Fruit fly (Drosophila melanogaster) whole organism, embryonic: Measurements from ENCODE around the gene CG31191.

Experiments used
- Bgb ChIP-seq: fragments of 200-800 bp; sonication (Bioruptor generic); IDR thresholded peaks from 2 replicates; pipeline ENCODE4 v1.3.6; 2022; ENCODE audit warnings: missing biosample characterization, missing genetic modification characterization; ENCODE audit not compliant: partially characterized antibody
- BtbVII ChIP-seq: fragments of 200-800 bp; sonication (Bioruptor generic); optimal IDR thresholded peaks from 3 replicates; lab custom pipeline; 2017; ENCODE audit warnings: missing biosample characterization, mild to moderate bottlenecking, missing genetic modification characterization
- CG10147 ChIP-seq: fragments of 200-800 bp; sonication (Bioruptor generic); optimal IDR thresholded peaks from 2 replicates; lab custom pipeline; 2019; ENCODE audit warnings: missing biosample characterization, mild to moderate bottlenecking, missing genetic modification characterization, moderate library complexity
- CG10321 ChIP-seq: fragments of 200-800 bp; sonication (Bioruptor generic); IDR thresholded peaks from 2 replicates; pipeline ENCODE4 v1.3.6; 2022; ENCODE audit warnings: missing biosample characterization, missing genetic modification characterization
- CG10654 ChIP-seq: fragments of 200-800 bp; sonication (Bioruptor generic); optimal IDR thresholded peaks from 2 replicates; lab custom pipeline; 2016; ENCODE audit warnings: missing biosample characterization, missing genetic modification characterization
- CG10959 ChIP-seq: fragments of 200-800 bp; sonication (Bioruptor generic); IDR thresholded peaks from 2 replicates; pipeline ENCODE4 v1.3.6; 2022; ENCODE audit warnings: missing biosample characterization, missing genetic modification characterization
- CG12104 ChIP-seq: fragments of 200-800 bp; sonication (Bioruptor generic); optimal IDR thresholded peaks from 3 replicates; lab custom pipeline; 2016; ENCODE audit warnings: missing biosample characterization, missing genetic modification characterization
- CG12299 ChIP-seq: fragments of 200-800 bp; sonication (Bioruptor generic); optimal IDR thresholded peaks from 2 replicates; lab custom pipeline; 2018; ENCODE audit warnings: missing biosample characterization, mild to moderate bottlenecking, missing genetic modification characterization
- CG14014 ChIP-seq: fragments of 200-800 bp; sonication (Bioruptor generic); IDR thresholded peaks from 2 replicates; pipeline ENCODE4 v1.3.6; 2022; ENCODE audit warnings: missing biosample characterization, missing genetic modification characterization
- CG15601 ChIP-seq: fragments of 200-800 bp; sonication (Bioruptor generic); optimal IDR thresholded peaks from 3 replicates; lab custom pipeline; 2019; ENCODE audit warnings: missing biosample characterization, mild to moderate bottlenecking, missing genetic modification characterization, moderate library complexity
- CG17385 ChIP-seq: fragments of 200-800 bp; sonication (Bioruptor generic); optimal IDR thresholded peaks from 3 replicates; lab custom pipeline; 2018; ENCODE audit warnings: missing biosample characterization, mild to moderate bottlenecking, missing genetic modification characterization
- CG18262 ChIP-seq: fragments of 200-800 bp; optimal IDR thresholded peaks from 3 replicates; lab custom pipeline; 2019; ENCODE audit warnings: missing biosample characterization, mild to moderate bottlenecking, missing genetic modification characterization, moderate library complexity
- CG18599 ChIP-seq: fragments of 200-800 bp; sonication (Bioruptor generic); optimal IDR thresholded peaks from 3 replicates; lab custom pipeline; 2017; ENCODE audit warnings: missing biosample characterization, missing genetic modification characterization, mild to moderate bottlenecking, moderate library complexity, missing genetic modification reagents
- CG2678 ChIP-seq: fragments of 200-800 bp; sonication (Bioruptor generic); optimal IDR thresholded peaks from 3 replicates; lab custom pipeline; 2019; ENCODE audit warnings: missing biosample characterization, mild to moderate bottlenecking, missing genetic modification characterization, moderate library complexity
- CG2875 ChIP-seq: fragments of 200-800 bp; sonication (Bioruptor generic); optimal IDR thresholded peaks from 2 replicates; lab custom pipeline; 2017; ENCODE audit warnings: missing biosample characterization, mild to moderate bottlenecking, missing genetic modification characterization, missing genetic modification reagents
- CG31365 ChIP-seq: fragments of 200-800 bp; sonication (Bioruptor generic); optimal IDR thresholded peaks from 2 replicates; lab custom pipeline; 2018; ENCODE audit warnings: missing biosample characterization, mild to moderate bottlenecking, missing genetic modification characterization
- CG31388 ChIP-seq: fragments of 200-800 bp; sonication (Bioruptor generic); optimal IDR thresholded peaks from 2 replicates; lab custom pipeline; 2016; ENCODE audit warnings: missing biosample characterization, missing genetic modification characterization
- CG31441 ChIP-seq: fragments of 200-800 bp; sonication (Bioruptor generic); IDR thresholded peaks from 2 replicates; pipeline ENCODE4 v1.3.6; 2022; ENCODE audit warnings: missing biosample characterization, missing genetic modification characterization
- CG3163 ChIP-seq: fragments of 200-800 bp; sonication (Bioruptor generic); optimal IDR thresholded peaks from 3 replicates; lab custom pipeline; 2016; ENCODE audit warnings: missing biosample characterization, missing genetic modification characterization
- CG34422 ChIP-seq: fragments of 200-800 bp; sonication (Bioruptor generic); IDR thresholded peaks from 3 replicates; pipeline ENCODE4 v1.3.6; 2022; ENCODE audit warnings: missing biosample characterization, missing genetic modification characterization
- CG3995 ChIP-seq: fragments of 200-800 bp; sonication (Bioruptor generic); optimal IDR thresholded peaks from 3 replicates; lab custom pipeline; 2016; ENCODE audit warnings: missing biosample characterization, missing genetic modification characterization
- CG42726 ChIP-seq: fragments of 200-800 bp; sonication (Bioruptor generic); IDR thresholded peaks from 2 replicates; pipeline ENCODE4 v1.3.6; 2022; ENCODE audit warnings: missing biosample characterization, missing genetic modification characterization; ENCODE audit not compliant: partially characterized antibody
- CG7963 ChIP-seq: fragments of 200-800 bp; sonication (Bioruptor generic); IDR thresholded peaks from 3 replicates; pipeline ENCODE4 v1.3.6; 2022; ENCODE audit warnings: missing biosample characterization, missing genetic modification characterization; ENCODE audit not compliant: partially characterized antibody
- CG8924 ChIP-seq: fragments of 200-800 bp; optimal IDR thresholded peaks from 3 replicates; lab custom pipeline; 2019; ENCODE audit warnings: missing biosample characterization, mild to moderate bottlenecking, missing genetic modification characterization, moderate library complexity
- Dip2 ChIP-seq: fragments of 200-800 bp; sonication (Bioruptor generic); IDR thresholded peaks from 2 replicates; pipeline ENCODE4 v1.3.6; 2022; ENCODE audit warnings: missing biosample characterization, missing genetic modification characterization
- Dref ChIP-seq: fragments of 200-800 bp; sonication (Bioruptor generic); IDR thresholded peaks from 2 replicates; pipeline ENCODE4 v1.3.6; 2022; ENCODE audit warnings: missing biosample characterization, missing genetic modification characterization
- Fer2 ChIP-seq: fragments of 200-800 bp; sonication (Bioruptor generic); optimal IDR thresholded peaks from 2 replicates; lab custom pipeline; 2018; ENCODE audit warnings: missing biosample characterization, mild to moderate bottlenecking, missing genetic modification characterization, moderate library complexity
- GATAe ChIP-seq: fragments of 200-800 bp; sonication (Bioruptor generic); conservative IDR thresholded peaks from 2 replicates; pipeline ENCODE4 v1.3.6; 2022; ENCODE audit warnings: missing biosample characterization, missing genetic modification characterization
- HLHmδ ChIP-seq: fragments of 200-800 bp; sonication (Bioruptor generic); optimal IDR thresholded peaks from 2 replicates; lab custom pipeline; 2018; ENCODE audit warnings: missing biosample characterization, mild to moderate bottlenecking, missing genetic modification characterization, moderate library complexity
- Hey ChIP-seq: fragments of 200-800 bp; sonication (Bioruptor generic); optimal IDR thresholded peaks from 3 replicates; lab custom pipeline; 2018; ENCODE audit warnings: missing biosample characterization, mild to moderate bottlenecking, missing genetic modification characterization
- Kr ChIP-seq: fragments of 200-800 bp; sonication (Bioruptor generic); optimal IDR thresholded peaks from 2 replicates; lab custom pipeline; 2017; ENCODE audit warnings: missing biosample characterization, mild to moderate bottlenecking, missing genetic modification characterization
- MTF-1 ChIP-seq: fragments of 200-800 bp; sonication (Bioruptor generic); optimal IDR thresholded peaks from 2 replicates; lab custom pipeline; 2018; ENCODE audit warnings: missing biosample characterization, mild to moderate bottlenecking, missing genetic modification characterization, borderline replicate concordance
- Nf-YC ChIP-seq: fragments of 200-800 bp; optimal IDR thresholded peaks from 3 replicates; lab custom pipeline; 2019; ENCODE audit warnings: missing biosample characterization, mild to moderate bottlenecking, missing genetic modification characterization, moderate library complexity
- Rfx ChIP-seq: fragments of 200-800 bp; sonication (Bioruptor generic); IDR thresholded peaks from 2 replicates; pipeline ENCODE4 v1.3.6; 2022; ENCODE audit warnings: missing biosample characterization, missing genetic modification characterization
- Ssrp ChIP-seq: fragments of 200-800 bp; sonication (Bioruptor generic); optimal IDR thresholded peaks from 2 replicates; lab custom pipeline; 2018; ENCODE audit warnings: missing biosample characterization, mild to moderate bottlenecking, missing genetic modification characterization, moderate library complexity
- ap ChIP-seq: fragments of 200-800 bp; sonication (Bioruptor generic); IDR thresholded peaks from 2 replicates; pipeline ENCODE4 v1.3.6; 2022; ENCODE audit warnings: missing biosample characterization, missing genetic modification characterization
- bigmax ChIP-seq: fragments of 200-800 bp; sonication (Bioruptor generic); optimal IDR thresholded peaks from 2 replicates; lab custom pipeline; 2018; ENCODE audit warnings: missing biosample characterization, mild to moderate bottlenecking, missing genetic modification characterization
- fd96Cb ChIP-seq: fragments of 200-800 bp; sonication (Bioruptor generic); optimal IDR thresholded peaks from 2 replicates; lab custom pipeline; 2018; ENCODE audit warnings: missing biosample characterization, mild to moderate bottlenecking, missing genetic modification characterization, moderate library complexity
- grau ChIP-seq: fragments of 200-800 bp; optimal IDR thresholded peaks from 3 replicates; lab custom pipeline; 2019; ENCODE audit warnings: missing biosample characterization, mild to moderate bottlenecking, missing genetic modification characterization, moderate library complexity
- grn ChIP-seq: fragments of 200-800 bp; sonication (Bioruptor generic); optimal IDR thresholded peaks from 3 replicates; lab custom pipeline; 2017; ENCODE audit warnings: missing biosample characterization, missing genetic modification characterization
- gsb ChIP-seq: fragments of 200-800 bp; sonication (Bioruptor generic); IDR thresholded peaks from 2 replicates; pipeline ENCODE4 v1.3.6; 2022; ENCODE audit warnings: missing biosample characterization, missing genetic modification characterization
- ind ChIP-seq: fragments of 200-800 bp; sonication (Bioruptor generic); optimal IDR thresholded peaks from 3 replicates; lab custom pipeline; 2016; ENCODE audit warnings: missing biosample characterization, missing genetic modification characterization
- lab ChIP-seq: fragments of 200-800 bp; sonication (Bioruptor generic); optimal IDR thresholded peaks from 3 replicates; lab custom pipeline; 2017; ENCODE audit warnings: missing biosample characterization, missing genetic modification characterization, mild to moderate bottlenecking, moderate library complexity, missing genetic modification reagents
- lilli ChIP-seq: fragments of 200-800 bp; sonication (Bioruptor generic); optimal IDR thresholded peaks from 3 replicates; lab custom pipeline; 2016; ENCODE audit warnings: missing biosample characterization, missing genetic modification characterization
- lov ChIP-seq, 2 experiments: fragments of 200-800 bp in 1 of 2; fragments of >200 bp in 1 of 2; sonication (Bioruptor generic) in 1 of 2; IDR thresholded peaks in 1 of 2; optimal IDR thresholded peaks in 1 of 2; 2 replicates in 1 of 2; 3 replicates in 1 of 2; pipeline versions ENCODE4 v1.3.6 to Lab custom; 2017 to 2022; ENCODE audit warnings: missing biosample characterization in 1 of 2, missing genetic modification characterization in 1 of 2
- p53 ChIP-seq: fragments of 200-800 bp; sonication (Bioruptor generic); optimal IDR thresholded peaks from 2 replicates; lab custom pipeline; 2016; ENCODE audit warnings: missing biosample characterization, missing genetic modification characterization
- tna ChIP-seq: fragments of 200-800 bp; sonication (Bioruptor generic); IDR thresholded peaks from 2 replicates; pipeline ENCODE4 v1.3.6; 2022; ENCODE audit warnings: missing biosample characterization, missing genetic modification characterization; ENCODE audit not compliant: partially characterized antibody
- toy ChIP-seq: fragments of 200-800 bp; sonication (Bioruptor generic); IDR thresholded peaks from 2 replicates; pipeline ENCODE4 v1.3.6; 2022; ENCODE audit warnings: missing biosample characterization, missing genetic modification characterization
- vvl ChIP-seq: fragments of 200-800 bp; sonication (Bioruptor generic); IDR thresholded peaks from 2 replicates; pipeline ENCODE4 v1.3.6; 2022; ENCODE audit warnings: missing biosample characterization, missing genetic modification characterization
- z ChIP-seq: fragments of 200-800 bp; sonication (Bioruptor generic); IDR thresholded peaks from 3 replicates; pipeline ENCODE4 v1.3.6; 2022; ENCODE audit warnings: missing biosample characterization, missing genetic modification characterization

The CG31191 gene

DNA sequence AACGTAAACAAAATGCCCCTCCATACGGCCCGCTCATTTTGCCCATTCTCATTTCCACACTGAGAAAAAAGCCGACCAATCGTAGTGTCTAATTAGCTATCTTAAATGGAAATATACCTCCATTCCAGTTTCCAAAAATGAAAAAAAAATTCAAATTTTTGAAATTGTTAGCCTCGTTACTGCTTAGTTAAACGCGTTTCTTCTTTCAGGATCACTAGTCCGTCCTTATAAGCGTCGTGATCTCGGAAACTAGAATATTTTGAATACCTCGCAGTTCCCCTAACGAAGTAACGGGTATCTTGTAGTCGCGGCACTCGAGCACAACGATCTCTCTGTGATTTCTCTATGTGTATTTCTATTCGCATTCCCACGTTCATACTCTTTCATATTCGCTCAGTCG lies 44.3 kb upstream of the CG31191 start (continued):
- peak; percentile 62 for TF ChIP-seq CG18262 (tag; lab: Kevin White, UChicago)
- peak; percentile 72 for TF ChIP-seq BtbVII (GFP tag; lab: Kevin White, UChicago)
- peak; percentile 73 for TF ChIP-seq CG31441 (GFP tag; lab: Robert Waterston, UW)
- TF ChIP-seq fd96Cb: no peak
- TF ChIP-seq Dip2: no peak
- peak; percentile 12 for TF ChIP-seq CG3163
- peak; percentile 37 for TF ChIP-seq CG17385
- TF ChIP-seq p53 (GFP tag; lab: Kevin White, UChicago): peak; percentile 19
- TF ChIP-seq CG15601 (tag; lab: Kevin White, UChicago): no peak
- TF ChIP-seq toy (GFP tag; lab: Robert Waterston, UW): no peak
- TF ChIP-seq CG2875 (GFP tag; lab: Kevin White, UChicago): no peak
- no peak for TF ChIP-seq lov (optimal IDR thresholded peaks at IDR 0.05; lab: Kevin White, UChicago)
- TF ChIP-seq lov (GFP tag; IDR thresholded peaks at IDR 0.05; lab: Robert Waterston, UW): no peak
- no peak for TF ChIP-seq CG10654 (GFP tag; lab: Kevin White, UChicago)
- TF ChIP-seq CG10959 (GFP tag; lab: Robert Waterston, UW): no peak
- no peak for TF ChIP-seq CG7963 (GFP tag; lab: Robert Waterston, UW)
- no peak for TF ChIP-seq Kr (GFP tag; lab: Kevin White, UChicago)
- no peak for TF ChIP-seq Bgb (GFP tag; lab: Robert Waterston, UW)
- TF ChIP-seq lilli (GFP tag; lab: Kevin White, UChicago): peak; percentile 47
- TF ChIP-seq gsb (GFP tag; lab: Robert Waterston, UW): no peak
- TF ChIP-seq vvl (GFP tag; lab: Robert Waterston, UW): peak; percentile 19; the same call in 1 of the 2 replicates
- TF ChIP-seq Ssrp (tag; lab: Kevin White, UChicago): peak; percentile 40
- TF ChIP-seq CG14014 (GFP tag; lab: Robert Waterston, UW): peak; percentile 40; the same call in 1 of the 2 replicates
- TF ChIP-seq CG10147: peak; percentile 8
- peak; percentile 69 for TF ChIP-seq CG18599
- TF ChIP-seq Rfx: peak; percentile 65; the same call in 1 of the 2 replicates
- peak; percentile 65 for TF ChIP-seq grau (tag; lab: Kevin White, UChicago)
- peak; percentile 74 for TF ChIP-seq lab
- TF ChIP-seq MTF-1: no peak
- TF ChIP-seq Dref: no peak
- TF ChIP-seq ind (GFP tag; lab: Kevin White, UChicago): peak; percentile 40
- no peak for TF ChIP-seq CG12299
- TF ChIP-seq GATAe (GFP tag; lab: Robert Waterston, UW): no peak
- no peak for TF ChIP-seq ap (GFP tag; lab: Robert Waterston, UW)
- no peak for TF ChIP-seq bigmax
- no peak for TF ChIP-seq CG31388 (GFP tag; lab: Kevin White, UChicago)
- TF ChIP-seq CG2678 (tag; lab: Kevin White, UChicago): peak; percentile 71
- TF ChIP-seq Fer2 (tag; lab: Kevin White, UChicago): no peak
- TF ChIP-seq tna: no peak
- 0 out of 3 replicates have a peak, but pooled peaks have one; percentile 36 for TF ChIP-seq CG34422
- peak; percentile 53 for TF ChIP-seq Nf-YC (tag; lab: Kevin White, UChicago)
- no peak for TF ChIP-seq CG42726 (GFP tag; lab: Robert Waterston, UW)
- TF ChIP-seq CG8924 (tag; lab: Kevin White, UChicago): peak; percentile 56
- TF ChIP-seq CG3995 (GFP tag; lab: Kevin White, UChicago): peak; percentile 25
- no peak for TF ChIP-seq HLHmδ
- TF ChIP-seq Hey (tag; lab: Kevin White, UChicago): no peak
- no peak for TF ChIP-seq CG10321 (GFP tag; lab: Robert Waterston, UW)
- no peak for TF ChIP-seq z
- TF ChIP-seq CG12104 (GFP tag; lab: Kevin White, UChicago): peak; percentile 18
- no peak for TF ChIP-seq grn (GFP tag; lab: Kevin White, UChicago)
- no peak for TF ChIP-seq CG31365 (tag; lab: Kevin White, UChicago)
